Fruit fly (Drosophila melanogaster): Measurements from ENCODE around the gene Med.
A peak's percentile ranks its signal among the peaks of the same experiment; 100 is the strongest.

Med gene

dm6 chr3R:31592256-31592879 lies 18.5 kb upstream of the Med start, which contains the start of gene CG1774 (continued):
- peak; percentile 18 for TF ChIP-seq CG2116 (GFP tag; optimal IDR thresholded peaks at IDR 0.05)
- TF ChIP-seq Chrac-16 (GFP tag; optimal IDR thresholded peaks at IDR 0.05), result peak; percentile 66
- TF ChIP-seq bsh (GFP tag; optimal IDR thresholded peaks at IDR 0.05), result peak in 1 of 2 experiments; percentile 75
- TF ChIP-seq Sry-δ (GFP tag; optimal IDR thresholded peaks at IDR 0.05), result peak; percentile 45
- TF ChIP-seq Hsf (GFP tag; optimal IDR thresholded peaks at IDR 0.05), result peak; percentile 81
- no peak for TF ChIP-seq Sin3A (optimal IDR thresholded peaks at IDR 0.05)
- no peak for TF ChIP-seq Hr78 (GFP tag; optimal IDR thresholded peaks at IDR 0.05)
- peak; percentile 80 for TF ChIP-seq CG13894 (tag; optimal IDR thresholded peaks at IDR 0.05)
- TF ChIP-seq Hey (tag; optimal IDR thresholded peaks at IDR 0.05), result no peak
- peak; percentile 23 for TF ChIP-seq grn (GFP tag; optimal IDR thresholded peaks at IDR 0.05)
- peak; percentile 85 for TF ChIP-seq Ptx1 (GFP tag; IDR thresholded peaks at IDR 0.05)
- TF ChIP-seq sna (GFP tag; IDR thresholded peaks at IDR 0.05; ENCODE audit: partially characterized antibody), result no peak
- TF ChIP-seq HmgD (GFP tag; optimal IDR thresholded peaks at IDR 0.05), result peak; percentile 47
- TF ChIP-seq vvl (GFP tag; IDR thresholded peaks at IDR 0.05), result peak; percentile 83
- peak; percentile 79 for TF ChIP-seq CG17359 (tag; optimal IDR thresholded peaks at IDR 0.05)
- peak; percentile 47 for TF ChIP-seq salm (tag; optimal IDR thresholded peaks at IDR 0.05)
- peak; percentile 33 for TF ChIP-seq gcm (GFP tag; optimal IDR thresholded peaks at IDR 0.05)
- TF ChIP-seq CG15011 (GFP tag; optimal IDR thresholded peaks at IDR 0.05), result peak; percentile 70
- TF ChIP-seq Ssrp (tag; optimal IDR thresholded peaks at IDR 0.05), result peak; percentile 50
- no peak; the same call in 2 of the 3 replicates for TF ChIP-seq croc (GFP tag; conservative IDR thresholded peaks at IDR 0.05)
- TF ChIP-seq CG9609 (GFP tag; optimal IDR thresholded peaks at IDR 0.05), result peak; percentile 80
- peak; percentile 84 for TF ChIP-seq corto (GFP tag; optimal IDR thresholded peaks at IDR 0.05)
- no peak for TF ChIP-seq crol (GFP tag; IDR thresholded peaks at IDR 0.05)
- peak; percentile 43 for TF ChIP-seq CG30431 (GFP tag; optimal IDR thresholded peaks at IDR 0.05)
- TF ChIP-seq CG34376 (GFP tag; optimal IDR thresholded peaks at IDR 0.05), result peak; percentile 79
- peak; percentile 76 for TF ChIP-seq pho (GFP tag; optimal IDR thresholded peaks at IDR 0.05)
- TF ChIP-seq CG10543 (GFP tag; optimal IDR thresholded peaks at IDR 0.05), result peak; percentile 70
- TF ChIP-seq CG13287 (GFP tag; IDR thresholded peaks at IDR 0.05; ENCODE audit: partially characterized antibody), result no peak
- no peak for TF ChIP-seq CG3726 (GFP tag; IDR thresholded peaks at IDR 0.05)
- TF ChIP-seq psq (GFP tag; optimal IDR thresholded peaks at IDR 0.05), result no peak
- TF ChIP-seq gce (GFP tag; IDR thresholded peaks at IDR 0.05), result no peak
- peak; percentile 60 for TF ChIP-seq CG4424 (GFP tag; optimal IDR thresholded peaks at IDR 0.05)
- peak; percentile 71; the same call in 1 of the 2 replicates for TF ChIP-seq CG16779 (GFP tag; IDR thresholded peaks at IDR 0.05)
- TF ChIP-seq kni (GFP tag; optimal IDR thresholded peaks at IDR 0.05), result no peak
- TF ChIP-seq CrebB (tag; optimal IDR thresholded peaks at IDR 0.05), result peak; percentile 54
- TF ChIP-seq al (GFP tag; IDR thresholded peaks at IDR 0.05), result peak; percentile 81
- peak; percentile 52 for TF ChIP-seq CG3995 (GFP tag; optimal IDR thresholded peaks at IDR 0.05)
- peak; percentile 55; the same call in 2 of the 3 replicates for TF ChIP-seq H15 (GFP tag; IDR thresholded peaks at IDR 0.05)
- no peak for TF ChIP-seq pfk (GFP tag; optimal IDR thresholded peaks at IDR 0.05)
- peak; percentile 32 for TF ChIP-seq disco-r (GFP tag; optimal IDR thresholded peaks at IDR 0.05)
- peak; percentile 83 for TF ChIP-seq CG14441 (GFP tag; IDR thresholded peaks at IDR 0.05)
- peak; percentile 92 for TF ChIP-seq mam (GFP tag; optimal IDR thresholded peaks at IDR 0.05)
- peak; percentile 91 for TF ChIP-seq CG2678 (tag; optimal IDR thresholded peaks at IDR 0.05)
- TF ChIP-seq CG6683 (GFP tag; optimal IDR thresholded peaks at IDR 0.05), result peak; percentile 65
- peak; percentile 35; the same call in 1 of the 2 replicates for TF ChIP-seq CG32767 (GFP tag; IDR thresholded peaks at IDR 0.05)
- 0 out of 2 replicates have a peak, but pooled peaks have one; percentile 6 for TF ChIP-seq CG43689 (GFP tag; IDR thresholded peaks at IDR 0.05)
- no peak for TF ChIP-seq NC2α (GFP tag; optimal IDR thresholded peaks at IDR 0.05)
- TF ChIP-seq HHEX (GFP tag; optimal IDR thresholded peaks at IDR 0.05), result peak; percentile 81
- no peak for TF ChIP-seq pan (optimal IDR thresholded peaks at IDR 0.05)
- peak in 1 of 2 experiments; percentile 80 for TF ChIP-seq pan (GFP tag; optimal IDR thresholded peaks at IDR 0.05 in 1 of 2, IDR thresholded peaks at IDR 0.05 in 1 of 2)
